Worm (Caenorhabditis elegans): ENCODE measurements around the gene rfth-1.

rfth-1 gene

ce11 chrIV:4519714-4520113 lies 8.6 kb upstream of the rfth-1 start:
- no peak for TF ChIP-seq unc-62 (GFP tag; optimal IDR thresholded peaks at IDR 0.05)

DNA sequence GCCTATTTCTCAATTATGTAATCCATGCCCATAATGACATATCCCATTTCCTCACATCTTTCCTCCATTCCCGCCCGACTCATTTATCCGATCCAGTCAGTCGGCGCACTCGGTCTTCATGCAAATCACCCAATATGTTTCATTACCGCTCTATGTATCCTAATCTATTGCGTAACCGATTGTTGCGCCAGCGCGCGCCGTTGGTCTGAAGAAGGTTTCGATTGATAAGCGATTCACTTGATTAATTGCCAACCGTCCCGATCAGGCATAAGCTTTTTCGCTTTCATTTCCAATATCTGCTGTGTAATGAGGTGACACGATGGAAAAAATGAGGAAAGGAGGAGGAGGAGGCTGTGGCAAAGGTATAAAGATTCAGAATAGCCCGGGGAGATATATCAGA lies 7.0 kb upstream of the rfth-1 start:
- TF ChIP-seq unc-62 (GFP tag; optimal IDR thresholded peaks at IDR 0.05) = no peak

- TF ChIP-seq unc-62 (GFP tag; optimal IDR thresholded peaks at IDR 0.05) = no peak
Observed at ce11 chrIV:4517066-4517465, 6.0 kb upstream of the rfth-1 start, which contains the start of gene ZK180.5. Gene ZK180.5, minus strand, starts transcription at chrIV:4517166.

DNA sequence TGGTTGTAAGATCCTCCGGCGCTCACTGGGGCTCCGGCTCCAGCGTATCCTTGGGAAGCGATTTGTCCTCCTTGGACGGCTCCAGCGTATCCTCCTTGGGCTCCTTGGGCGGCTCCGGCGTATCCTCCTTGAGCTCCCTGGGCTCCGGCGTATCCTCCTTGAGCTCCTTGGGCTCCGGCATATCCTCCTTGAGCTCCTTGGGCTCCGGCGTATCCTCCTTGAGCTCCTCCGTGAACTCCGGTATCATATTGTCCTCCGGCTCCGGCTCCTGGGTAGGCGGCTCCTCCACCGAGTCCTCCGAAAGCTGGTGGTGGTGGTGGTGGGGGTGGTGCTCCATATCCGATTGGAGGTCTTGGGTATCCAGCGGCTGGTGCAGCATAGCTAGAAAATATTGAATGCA lies 5.4 kb upstream of the rfth-1 start:
- TF ChIP-seq unc-62 (GFP tag; optimal IDR thresholded peaks at IDR 0.05) = no peak

DNA sequence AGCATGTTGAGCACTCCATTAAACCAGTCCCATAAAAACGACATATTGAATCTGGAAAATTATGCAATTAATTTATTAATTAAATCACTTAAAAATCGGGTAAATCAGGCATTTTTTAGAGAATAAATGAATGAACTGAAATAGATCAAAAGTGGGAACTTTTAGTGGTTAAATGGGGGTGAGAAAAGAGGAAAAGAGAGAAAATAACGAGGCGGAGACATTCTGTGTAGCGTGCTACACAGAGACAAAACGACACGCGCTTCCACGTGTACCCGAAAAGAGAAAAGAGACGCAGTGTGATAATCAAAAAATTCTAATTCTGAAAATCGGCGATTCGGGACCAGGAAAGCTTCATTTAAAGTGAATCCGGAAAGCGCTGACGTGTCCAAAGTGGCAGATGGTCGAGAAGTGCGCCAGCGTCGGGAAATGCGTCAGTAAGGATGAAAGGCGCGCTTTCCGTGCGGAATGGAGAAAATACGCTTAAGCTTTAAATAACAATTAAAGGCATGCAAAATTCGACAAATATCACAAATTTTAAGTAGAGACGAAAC lies 2.2 kb upstream of the rfth-1 start, which contains the start of gene sar-1:
Gene sar-1, minus strand, starts transcription at position 51 of the 551 bp plus-strand sequence.
- TF ChIP-seq unc-62 (GFP tag; optimal IDR thresholded peaks at IDR 0.05) = no peak

DNA sequence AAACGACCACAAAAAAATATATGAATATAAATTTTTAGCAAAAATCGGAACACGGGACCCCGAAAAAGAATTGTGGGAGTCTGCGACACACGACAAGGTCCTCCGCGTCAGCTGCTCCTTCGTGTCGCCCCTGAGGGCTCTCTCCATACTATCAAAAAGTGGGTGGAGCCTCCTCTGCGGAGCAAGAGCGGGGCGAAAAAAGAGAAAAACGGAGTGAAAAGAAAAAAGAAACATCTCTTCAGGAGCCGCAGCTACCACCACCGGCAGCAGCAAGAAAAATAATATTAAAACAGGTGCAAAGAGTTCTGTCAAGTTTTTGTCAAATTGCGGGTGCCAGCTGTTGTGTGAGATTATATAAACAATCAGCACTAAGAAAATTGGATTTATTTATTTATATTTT lies 4.5 kb downstream of the rfth-1 start, which contains the start of gene gbb-2:
Gene gbb-2, minus strand, starts transcription at position 112 of the 400 bp plus-strand sequence.
- TF ChIP-seq unc-62 (GFP tag; optimal IDR thresholded peaks at IDR 0.05) = no peak

DNA sequence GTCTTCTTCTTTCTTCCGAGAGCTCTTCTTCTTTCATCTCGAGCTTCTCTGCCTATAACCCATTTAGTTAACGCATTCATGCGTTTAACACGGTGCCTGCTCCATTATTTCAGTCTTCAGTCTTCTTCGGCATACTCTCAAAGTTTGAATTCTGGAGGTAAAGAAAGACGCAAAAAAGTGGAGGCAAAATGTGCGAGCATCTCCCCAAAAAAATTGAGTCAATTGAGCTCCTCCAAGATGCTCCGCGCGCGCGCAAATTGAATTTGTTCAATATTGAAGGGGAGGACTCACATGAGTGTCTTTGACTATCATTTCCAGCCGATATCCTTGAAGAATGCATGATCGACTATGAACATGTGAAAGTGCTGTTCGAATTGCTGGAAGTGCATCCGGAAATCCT lies 6.0 kb downstream of the rfth-1 start:
- no peak for TF ChIP-seq unc-62 (GFP tag; optimal IDR thresholded peaks at IDR 0.05)

ce11 chrIV:4490148-4490652 lies 20.9 kb downstream of the rfth-1 start, which contains the start of gene ZK180.7:
Gene ZK180.7, plus strand, starts transcription at chrIV:4490542.
- TF ChIP-seq unc-62 (GFP tag; optimal IDR thresholded peaks at IDR 0.05) = no peak

- no peak for TF ChIP-seq unc-62 (GFP tag; optimal IDR thresholded peaks at IDR 0.05)
Observed at ce11 chrIV:4486738-4487137, 24.4 kb downstream of the rfth-1 start, which contains the start of gene trx-3. Gene trx-3, plus strand, starts transcription at chrIV:4487028.

- TF ChIP-seq unc-62 (GFP tag; optimal IDR thresholded peaks at IDR 0.05) = no peak
Observed at ce11 chrIV:4484555-4484954, 26.6 kb downstream of the rfth-1 start.

ce11 chrIV:4482531-4482930 lies 28.6 kb downstream of the rfth-1 start, which contains the start of gene M01H9.4:
Gene M01H9.4, minus strand, starts transcription at chrIV:4482909.
- no peak for TF ChIP-seq unc-62 (GFP tag; optimal IDR thresholded peaks at IDR 0.05)

ce11 chrIV:4481298-4481697 lies 29.8 kb downstream of the rfth-1 start:
- no peak for TF ChIP-seq unc-62 (GFP tag; optimal IDR thresholded peaks at IDR 0.05)

- no peak for TF ChIP-seq unc-62 (GFP tag; optimal IDR thresholded peaks at IDR 0.05)
Observed at ce11 chrIV:4480027-4480426, 31.1 kb downstream of the rfth-1 start, which contains the start of gene M01H9.10. Gene M01H9.10, minus strand, starts transcription at chrIV:4480127.

DNA sequence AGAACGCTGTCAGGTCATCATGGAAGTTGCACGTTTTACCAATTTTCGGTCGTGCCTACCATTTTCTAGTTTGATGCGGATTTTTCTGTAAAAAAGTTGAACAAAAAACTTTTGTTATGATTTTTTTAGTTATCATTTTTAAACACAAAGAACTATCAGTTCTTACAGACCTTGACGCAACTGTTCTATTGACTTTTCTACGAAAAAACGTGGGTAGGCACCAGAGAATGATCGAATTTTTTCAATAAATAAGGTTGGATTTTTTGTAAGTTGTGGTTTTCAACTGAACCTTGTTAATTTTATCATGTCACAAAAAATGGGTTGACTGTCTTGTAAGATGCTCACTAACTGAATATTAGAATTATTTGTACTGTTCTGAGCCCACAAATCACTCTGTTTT lies 32.5 kb downstream of the rfth-1 start:
- no peak for TF ChIP-seq unc-62 (GFP tag; optimal IDR thresholded peaks at IDR 0.05)

ce11 chrIV:4477009-4477471 lies 34.1 kb downstream of the rfth-1 start, which contains the start of gene M01H9.3:
Gene M01H9.3, minus strand, starts transcription at chrIV:4477059.
- TF ChIP-seq unc-62 (GFP tag; optimal IDR thresholded peaks at IDR 0.05) = no peak

DNA sequence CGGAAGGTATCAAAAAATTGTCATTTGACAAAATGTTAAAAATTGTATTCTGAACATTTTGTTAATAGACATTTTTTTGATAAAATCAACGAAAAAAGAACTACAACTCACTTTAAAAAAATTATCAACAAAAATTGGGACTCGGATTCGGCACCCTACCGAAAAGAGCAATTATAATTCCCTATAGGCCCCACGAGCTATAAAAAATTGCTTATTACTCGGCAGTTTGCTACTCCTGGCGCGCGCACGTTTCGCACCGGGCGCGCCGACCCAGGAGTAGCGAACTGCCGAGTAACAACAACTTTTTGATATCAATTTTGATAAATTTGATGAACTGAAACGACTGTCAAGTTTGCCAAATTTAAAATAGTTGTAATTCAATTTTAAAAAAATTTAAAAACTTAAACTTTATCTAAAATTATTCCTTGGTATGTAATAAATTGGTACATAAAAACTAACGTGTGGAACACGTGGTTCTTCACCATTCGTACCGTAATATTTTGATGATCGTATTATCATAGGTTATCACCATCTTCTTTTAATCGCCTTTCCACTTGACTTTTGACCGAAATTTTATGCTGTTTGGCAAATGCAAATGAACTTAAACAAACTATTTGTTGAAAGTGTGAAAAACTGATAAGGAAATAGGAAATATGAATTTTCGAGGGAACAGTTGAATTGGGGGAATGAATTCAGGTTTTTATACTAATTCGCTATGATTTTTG lies 35.6 kb downstream of the rfth-1 start:
- no peak for TF ChIP-seq unc-62 (GFP tag; optimal IDR thresholded peaks at IDR 0.05)

- no peak for TF ChIP-seq unc-62 (GFP tag; optimal IDR thresholded peaks at IDR 0.05)
Observed at ce11 chrIV:4473767-4474166, 37.3 kb downstream of the rfth-1 start.

Data from whole organism, dauer.